Worm (Caenorhabditis elegans) whole organism, L3 larva: ENCODE results near the gene glct-6.

Experiments
- R02D3.7 ChIP-seq: fragments of 150-350 bp; optimal IDR thresholded peaks from 2 replicates; lab custom pipeline; 2014; ENCODE audit warnings: missing biosample characterization, missing genetic modification characterization
- ZK546.5 ChIP-seq: sonication (generic microtip); optimal IDR thresholded peaks from 2 replicates; lab custom pipeline; 2017; ENCODE audit warnings: missing biosample characterization, missing genetic modification characterization
- ama-1 ChIP-seq: fragments of 150-350 bp; optimal IDR thresholded peaks from 2 replicates; lab custom pipeline; 2018
- ceh-16 ChIP-seq: sonication (generic microtip); optimal IDR thresholded peaks from 2 replicates; lab custom pipeline; 2017; ENCODE audit warnings: missing biosample characterization, missing genetic modification characterization
- ceh-28 ChIP-seq: fragments of 150-350 bp; optimal IDR thresholded peaks from 2 replicates; lab custom pipeline; 2014; ENCODE audit warnings: missing biosample characterization, missing genetic modification reagents, missing genetic modification characterization
- ceh-82 ChIP-seq: fragments of 150-350 bp; optimal IDR thresholded peaks from 2 replicates; lab custom pipeline; 2014; ENCODE audit warnings: missing biosample characterization, missing genetic modification characterization
- ceh-9 ChIP-seq: sonication (generic microtip); optimal IDR thresholded peaks from 2 replicates; lab custom pipeline; 2018; ENCODE audit warnings: missing biosample characterization, missing genetic modification characterization
- daf-12 ChIP-seq: fragments of 150-350 bp; optimal IDR thresholded peaks from 2 replicates; lab custom pipeline; 2014; ENCODE audit warnings: missing biosample characterization, missing genetic modification reagents, missing genetic modification characterization
- egl-27 ChIP-seq: sonication (generic microtip); optimal IDR thresholded peaks from 4 replicates; lab custom pipeline; 2017; ENCODE audit warnings: missing biosample characterization, missing genetic modification reagents, missing genetic modification characterization
- egl-5 ChIP-seq: fragments of 150-350 bp; optimal IDR thresholded peaks from 2 replicates; lab custom pipeline; 2017; ENCODE audit warnings: missing biosample characterization, missing genetic modification reagents, missing genetic modification characterization, inconsistent platforms
- elt-1 ChIP-seq: fragments of 150-350 bp; optimal IDR thresholded peaks from 2 replicates; lab custom pipeline; 2014; ENCODE audit warnings: missing biosample characterization, missing genetic modification characterization
- elt-2 ChIP-seq: sonication (generic microtip); optimal IDR thresholded peaks from 2 replicates; lab custom pipeline; 2016; ENCODE audit warnings: missing genetic modification reagents, mild to moderate bottlenecking, missing genetic modification characterization, missing compliant biosample characterization
- elt-3 ChIP-seq, 3 experiments: fragments of 150-350 bp in 1 of 3; sonication (generic microtip) in 2 of 3; optimal IDR thresholded peaks; 2 replicates in 2 of 3; 4 replicates in 1 of 3; lab custom pipeline; 2014 to 2017; ENCODE audit warnings: missing biosample characterization in 3 of 3, missing genetic modification characterization in 3 of 3
- fkh-10 ChIP-seq: sonication (generic microtip); optimal IDR thresholded peaks from 2 replicates; lab custom pipeline; 2017; ENCODE audit warnings: missing biosample characterization, missing genetic modification reagents, missing genetic modification characterization
- fkh-2 ChIP-seq: fragments of 150-350 bp; optimal IDR thresholded peaks from 2 replicates; lab custom pipeline; 2014; ENCODE audit warnings: missing biosample characterization, missing genetic modification reagents, missing genetic modification characterization
- fos-1 ChIP-seq: fragments of 150-350 bp; optimal IDR thresholded peaks from 2 replicates; lab custom pipeline; 2014; ENCODE audit warnings: missing biosample characterization, missing genetic modification characterization
- hmg-11 ChIP-seq: sonication (generic microtip); optimal IDR thresholded peaks from 2 replicates; lab custom pipeline; 2016; ENCODE audit warnings: missing genetic modification characterization, missing compliant biosample characterization
- jun-1 ChIP-seq: fragments of 150-350 bp; optimal IDR thresholded peaks from 2 replicates; lab custom pipeline; 2014; ENCODE audit warnings: missing biosample characterization, missing genetic modification reagents, missing genetic modification characterization
- lin-15B ChIP-seq: fragments of 150-350 bp; optimal IDR thresholded peaks from 2 replicates; lab custom pipeline; 2014; ENCODE audit warnings: missing biosample characterization, missing genetic modification characterization
- lin-39 ChIP-seq: fragments of 150-350 bp; optimal IDR thresholded peaks from 2 replicates; lab custom pipeline; 2018; ENCODE audit warnings: missing biosample characterization, missing genetic modification reagents, missing genetic modification characterization
- lsy-12 ChIP-seq: sonication (generic microtip); optimal IDR thresholded peaks from 2 replicates; lab custom pipeline; 2016; ENCODE audit warnings: mild to moderate bottlenecking, missing genetic modification characterization, missing compliant biosample characterization
- mdl-1 ChIP-seq: fragments of 150-350 bp; optimal IDR thresholded peaks from 2 replicates; lab custom pipeline; 2014; ENCODE audit warnings: missing biosample characterization, missing genetic modification characterization
- mml-1 ChIP-seq: fragments of 150-350 bp; sonication (generic microtip); optimal IDR thresholded peaks from 3 replicates; lab custom pipeline; 2014; ENCODE audit warnings: missing biosample characterization, missing genetic modification characterization
- nfya-1 ChIP-seq: sonication (generic microtip); optimal IDR thresholded peaks from 2 replicates; lab custom pipeline; 2017; ENCODE audit warnings: missing genetic modification characterization, mild to moderate bottlenecking, missing compliant biosample characterization, antibody characterized with exemption, moderate library complexity; ENCODE audit not compliant: insufficient read depth
- nhr-11 ChIP-seq: fragments of 150-350 bp; optimal IDR thresholded peaks from 2 replicates; lab custom pipeline; 2014; ENCODE audit warnings: missing biosample characterization, missing genetic modification characterization
- nhr-12 ChIP-seq: fragments of 150-350 bp; optimal IDR thresholded peaks from 2 replicates; lab custom pipeline; 2014; ENCODE audit warnings: missing biosample characterization, missing genetic modification characterization
- nhr-23 ChIP-seq: fragments of 150-350 bp; optimal IDR thresholded peaks from 2 replicates; lab custom pipeline; 2014; ENCODE audit warnings: missing biosample characterization, missing genetic modification reagents, missing genetic modification characterization
- nhr-237 ChIP-seq: fragments of 150-350 bp; optimal IDR thresholded peaks from 2 replicates; lab custom pipeline; 2014; ENCODE audit warnings: missing biosample characterization, missing genetic modification characterization
- nhr-25 ChIP-seq: sonication (generic microtip); optimal IDR thresholded peaks from 2 replicates; lab custom pipeline; 2017; ENCODE audit warnings: missing biosample characterization, missing genetic modification characterization
- nhr-28 ChIP-seq: fragments of 150-350 bp; optimal IDR thresholded peaks from 2 replicates; lab custom pipeline; 2014; ENCODE audit warnings: missing biosample characterization, missing genetic modification characterization
- nhr-43 ChIP-seq: sonication (generic microtip); optimal IDR thresholded peaks from 2 replicates; lab custom pipeline; 2016; ENCODE audit warnings: mild to moderate bottlenecking, missing genetic modification characterization, missing compliant biosample characterization; ENCODE audit not compliant: poor library complexity, severe bottlenecking
- nhr-67 ChIP-seq: fragments of 150-350 bp; optimal IDR thresholded peaks from 2 replicates; lab custom pipeline; 2014; ENCODE audit warnings: missing biosample characterization, missing genetic modification characterization
- nhr-76 ChIP-seq: fragments of 150-350 bp; sonication (generic microtip); optimal IDR thresholded peaks from 5 replicates; lab custom pipeline; 2014; ENCODE audit warnings: missing biosample characterization, missing genetic modification characterization
- nhr-77 ChIP-seq: fragments of 150-350 bp; optimal IDR thresholded peaks from 2 replicates; lab custom pipeline; 2014; ENCODE audit warnings: missing biosample characterization, missing genetic modification characterization
- pha-4 ChIP-seq: fragments of 150-350 bp; optimal IDR thresholded peaks from 2 replicates; lab custom pipeline; 2014; ENCODE audit warnings: missing biosample characterization, missing genetic modification reagents, missing genetic modification characterization
- pqm-1 ChIP-seq: fragments of 150-350 bp; optimal IDR thresholded peaks from 2 replicates; lab custom pipeline; 2017; ENCODE audit warnings: missing biosample characterization, missing genetic modification characterization, inconsistent platforms
- sea-2 ChIP-seq: fragments of 150-350 bp; sonication (generic microtip); optimal IDR thresholded peaks from 4 replicates; lab custom pipeline; 2014; ENCODE audit warnings: missing biosample characterization, missing genetic modification reagents, missing genetic modification characterization
- snpc-4 ChIP-seq: fragments of 150-350 bp; optimal IDR thresholded peaks from 2 replicates; lab custom pipeline; 2014; ENCODE audit warnings: missing biosample characterization, missing genetic modification characterization
- unc-39 ChIP-seq: sonication (generic microtip); optimal IDR thresholded peaks from 4 replicates; lab custom pipeline; 2017; ENCODE audit warnings: missing biosample characterization, missing genetic modification characterization
- unc-62 ChIP-seq: fragments of 150-350 bp; sonication (generic microtip); optimal IDR thresholded peaks from 4 replicates; lab custom pipeline; 2014; ENCODE audit warnings: missing biosample characterization, missing genetic modification reagents, missing genetic modification characterization
- zag-1 ChIP-seq: fragments of 150-350 bp; optimal IDR thresholded peaks from 2 replicates; lab custom pipeline; 2014; ENCODE audit warnings: missing biosample characterization, missing genetic modification characterization
- ztf-11 ChIP-seq: fragments of 150-350 bp; optimal IDR thresholded peaks from 2 replicates; lab custom pipeline; 2014; ENCODE audit warnings: missing biosample characterization, missing genetic modification characterization
- ztf-4 ChIP-seq: fragments of 150-350 bp; optimal IDR thresholded peaks from 2 replicates; lab custom pipeline; 2014; ENCODE audit warnings: missing biosample characterization, missing genetic modification characterization

The glct-6 gene

DNA sequence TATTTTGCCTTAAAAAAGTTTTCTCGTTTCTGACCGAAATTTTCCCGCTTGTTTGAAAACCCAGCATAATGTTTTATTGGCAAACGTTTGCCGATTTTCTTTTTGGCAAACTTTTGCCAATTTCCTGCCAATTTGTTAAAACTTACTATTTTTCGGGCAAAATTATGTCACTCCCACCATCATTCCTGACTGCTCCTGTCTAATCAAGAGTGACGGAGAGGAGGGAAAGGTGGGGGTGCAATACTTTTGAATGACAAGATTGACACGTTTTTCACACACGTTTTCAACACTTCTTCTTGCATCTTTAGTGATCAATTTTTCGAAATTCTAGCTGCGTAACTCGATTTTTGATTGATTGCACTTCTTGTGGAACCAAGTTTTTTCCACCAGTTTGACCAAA lies 2.5 kb upstream of the glct-6 start:
- TF ChIP-seq lsy-12 (tag; lab: Kevin White, UChicago) (no peak), pqm-1 (tag; lab: Kevin White, UChicago) (no peak), nhr-12 (tag; lab: Kevin White, UChicago) (no peak), ztf-4 (no peak), daf-12 (no peak), elt-1 (tag; lab: Kevin White, UChicago) (no peak), nhr-67 (tag; lab: Kevin White, UChicago) (no peak), egl-27 (no peak), fkh-10 (GFP tag; lab: Kevin White, UChicago) (no peak), fkh-2 (tag; lab: Kevin White, UChicago) (no peak), R02D3.7 (no peak)

DNA sequence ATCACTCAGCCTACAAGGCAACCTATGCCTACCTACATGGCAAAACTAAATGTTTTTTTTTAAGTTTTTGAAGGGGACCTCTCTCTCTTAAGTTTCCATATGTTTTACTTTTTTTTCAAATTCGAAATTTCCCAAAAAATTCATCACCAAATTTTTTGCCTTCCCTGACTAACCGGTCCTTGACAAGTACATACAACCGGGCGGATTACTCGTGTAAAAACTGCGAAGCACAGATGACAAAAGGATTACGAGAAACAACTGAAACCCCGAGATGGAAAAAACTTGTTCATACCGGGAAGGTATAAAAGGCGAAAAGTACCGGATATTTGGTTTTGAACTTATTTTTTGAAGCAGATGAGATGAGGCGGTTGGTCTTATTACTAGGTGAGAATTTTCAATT lies 10.4 kb downstream of the glct-6 start, which contains the start of gene K09B3.1:
Gene K09B3.1, plus strand, starts transcription at position 301 of the 400 bp plus-strand sequence.
- TF ChIP-seq R02D3.7 = no peak
- no peak for TF ChIP-seq egl-27
- no peak for TF ChIP-seq ceh-16

DNA sequence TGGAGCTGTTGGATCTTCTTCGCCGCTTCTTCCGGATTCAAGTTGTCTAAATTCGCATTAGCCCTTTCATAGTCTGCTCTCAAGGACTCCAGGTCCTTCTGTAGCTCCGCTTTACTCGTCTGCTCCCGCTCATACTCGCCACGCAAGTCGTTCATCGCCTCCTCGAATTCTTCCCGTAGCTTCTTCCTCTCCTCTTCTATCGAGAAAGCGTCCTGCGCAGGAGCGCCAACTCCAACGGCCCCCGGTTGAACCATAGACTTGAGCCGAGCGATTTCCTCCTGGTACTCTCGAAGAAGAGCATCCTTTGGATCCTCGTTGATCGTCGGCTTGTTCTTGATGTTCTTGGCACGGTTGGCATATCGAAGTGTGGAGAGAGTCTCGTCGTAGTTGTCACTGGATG lies 13.4 kb downstream of the glct-6 start:
- TF ChIP-seq nhr-76 (no peak), lsy-12 (tag; lab: Kevin White, UChicago) (no peak), ztf-4 (no peak), daf-12 (no peak), ceh-82 (tag; lab: Kevin White, UChicago) (no peak), nhr-11 (tag; lab: Kevin White, UChicago) (no peak), nhr-77 (tag; lab: Kevin White, UChicago) (no peak), elt-2 (tag; lab: Kevin White, UChicago) (no peak), ZK546.5 (no peak), unc-62 (GFP tag; lab: Kevin White, UChicago) (no peak), ceh-9 (no peak)

DNA sequence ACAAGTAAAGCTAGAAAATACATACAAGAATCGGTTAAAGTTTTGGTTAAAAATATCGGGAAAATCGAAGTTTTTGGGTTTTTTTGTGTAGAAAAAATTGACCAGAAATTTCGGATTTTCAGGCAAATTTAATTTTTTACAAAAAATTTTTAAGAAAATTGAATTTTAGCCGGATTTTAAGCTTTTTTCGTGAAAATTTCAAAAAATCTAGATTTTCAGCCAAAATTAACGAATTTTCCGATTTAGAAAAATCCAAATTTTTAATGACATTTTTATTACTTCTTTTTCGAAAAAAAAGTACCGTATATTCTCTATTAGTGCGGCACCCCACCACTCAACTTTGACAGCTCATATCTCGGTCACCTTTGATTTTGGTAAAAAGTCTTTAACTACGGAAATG lies 16.9 kb downstream of the glct-6 start, which contains the start of gene osm-3:
Gene osm-3, minus strand, starts transcription at position 101 of the 400 bp plus-strand sequence.
- TF ChIP-seq nhr-25 = no peak
- TF ChIP-seq mdl-1 (tag; lab: Kevin White, UChicago) = no peak
- TF ChIP-seq nfya-1 (tag; lab: Kevin White, UChicago) = no peak
- no peak for TF ChIP-seq fos-1
- TF ChIP-seq nhr-23 = no peak
- TF ChIP-seq sea-2 (GFP tag; lab: Kevin White, UChicago) = no peak
- no peak for TF ChIP-seq fkh-10 (GFP tag; lab: Kevin White, UChicago)
- no peak for TF ChIP-seq ceh-82 (tag; lab: Kevin White, UChicago)
- TF ChIP-seq egl-27 = no peak

DNA sequence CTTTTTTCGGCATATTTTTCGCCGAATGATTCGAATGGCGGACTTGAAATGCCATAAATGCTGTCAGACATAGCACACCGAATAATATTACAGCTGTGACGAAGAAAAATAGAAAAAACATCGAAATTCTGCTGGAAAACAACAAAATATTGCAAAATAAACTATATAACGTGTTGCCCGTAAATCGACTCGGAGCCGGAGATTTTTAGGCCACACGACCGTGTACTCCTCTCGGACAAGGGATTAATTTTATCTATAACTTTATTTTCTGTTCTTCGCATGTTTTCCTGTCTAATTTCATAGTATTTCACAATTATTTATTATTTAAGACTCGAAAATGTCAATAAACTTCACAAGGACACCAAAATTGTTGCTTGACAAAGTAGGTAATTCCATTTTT lies 19.2 kb downstream of the glct-6 start, which contains the start of the genes algn-14 and M02B7.2:
Gene algn-14, minus strand, starts transcription at position 175 of the 400 bp plus-strand sequence.
Gene M02B7.2, plus strand, starts transcription at position 330 of the 400 bp plus-strand sequence.
- TF ChIP-seq hmg-11 (tag; lab: Kevin White, UChicago) (peak; percentile 30), pqm-1 (tag; lab: Kevin White, UChicago) (no peak), nhr-43 (peak; percentile 88), ZK546.5 (no peak), egl-5 (tag; lab: Kevin White, UChicago) (no peak), fos-1 (no peak), snpc-4 (peak; percentile 70), zag-1 (tag; lab: Kevin White, UChicago) (no peak), R02D3.7 (peak; percentile 92), nhr-28 (tag; lab: Kevin White, UChicago) (no peak), nhr-23 (peak; percentile 42), nhr-12 (tag; lab: Kevin White, UChicago) (no peak), nhr-237 (no peak), unc-62 (GFP tag; lab: Kevin White, UChicago) (no peak), elt-2 (tag; lab: Kevin White, UChicago) (peak; percentile 47), nhr-25 (no peak), pha-4 (peak; percentile 66), lin-39 (peak; percentile 9), elt-1 (tag; lab: Kevin White, UChicago) (no peak), mdl-1 (tag; lab: Kevin White, UChicago) (no peak), lsy-12 (tag; lab: Kevin White, UChicago) (peak; percentile 19), fkh-2 (tag; lab: Kevin White, UChicago) (no peak), unc-39 (tag; lab: Kevin White, UChicago) (no peak), mml-1 (tag; lab: Kevin White, UChicago) (no peak), ceh-9 (no peak), jun-1 (peak; percentile 22), nhr-76 (no peak), elt-3 (tag; optimal IDR thresholded peaks at IDR 0.05; lab: Kevin White, UChicago) (no peak), nfya-1 (tag; lab: Kevin White, UChicago) (peak; percentile 42), ama-1 (no peak), ztf-11 (tag; lab: Kevin White, UChicago) (no peak), ceh-28 (tag; lab: Kevin White, UChicago) (peak; percentile 5), ceh-82 (tag; lab: Kevin White, UChicago) (no peak), fkh-10 (GFP tag; lab: Kevin White, UChicago) (no peak), sea-2 (GFP tag; lab: Kevin White, UChicago) (no peak), lin-15B (tag; lab: Kevin White, UChicago) (peak; percentile 74), nhr-67 (tag; lab: Kevin White, UChicago) (no peak)
